Worm (Caenorhabditis elegans): ENCODE results near the gene bcf-1.

ce11 chrV:6411161-6411560, 2.6 kb upstream of the bcf-1 start:
- TF ChIP-seq F13H6.1 (tag; optimal IDR thresholded peaks at IDR 0.05) (no peak), nhr-11 (tag; optimal IDR thresholded peaks at IDR 0.05) (no peak), ZK546.5 (tag; optimal IDR thresholded peaks at IDR 0.05) (no peak), skn-1 (tag; optimal IDR thresholded peaks at IDR 0.05) (no peak), alr-1 (tag; optimal IDR thresholded peaks at IDR 0.05) (no peak), nhr-12 (tag; optimal IDR thresholded peaks at IDR 0.05) (no peak), aly-2 (tag; optimal IDR thresholded peaks at IDR 0.05) (no peak), ztf-11 (tag; optimal IDR thresholded peaks at IDR 0.05) (no peak), elt-3 (tag; optimal IDR thresholded peaks at IDR 0.05) (no peak), mbf-1 (tag; optimal IDR thresholded peaks at IDR 0.05) (no peak), nhr-237 (tag; optimal IDR thresholded peaks at IDR 0.05) (no peak), C34F6.9 (tag; optimal IDR thresholded peaks at IDR 0.05) (no peak), blmp-1 (tag; optimal IDR thresholded peaks at IDR 0.05; ENCODE audit: insufficient read depth) (no peak), lin-11 (tag; optimal IDR thresholded peaks at IDR 0.05) (no peak)

Data from whole organism, L2 larva.